Fruit fly (Drosophila melanogaster): ENCODE results near the gene lmgB.

Gene lmgB

dm6 chr2L:8534515-8535295 is 6.3 kb upstream of the lmgB start (continued):
- TF ChIP-seq caup (GFP tag; optimal IDR thresholded peaks at IDR 0.05; ENCODE audit: severe bottlenecking) = peak; percentile 67
- peak; percentile 58; the same call in 2 of the 4 replicates for TF ChIP-seq Dll (GFP tag; IDR thresholded peaks at IDR 0.05; ENCODE audit: partially characterized antibody)
- peak; percentile 73 for TF ChIP-seq MTF-1 (GFP tag; optimal IDR thresholded peaks at IDR 0.05; ENCODE audit: borderline replicate concordance)
- no peak; the same call in 2 of the 3 replicates for TF ChIP-seq zen2 (GFP tag; IDR thresholded peaks at IDR 0.05; ENCODE audit: partially characterized antibody)
- TF ChIP-seq Fer2 (tag; optimal IDR thresholded peaks at IDR 0.05) = peak; percentile 87
- peak; percentile 90 for TF ChIP-seq Oaz (GFP tag; IDR thresholded peaks at IDR 0.05)
- peak; percentile 35; the same call in 1 of the 3 replicates for TF ChIP-seq z (GFP tag; IDR thresholded peaks at IDR 0.05)
- TF ChIP-seq Awh (GFP tag; IDR thresholded peaks at IDR 0.05) = peak; percentile 94
- peak; percentile 90 for TF ChIP-seq CG18619 (GFP tag; optimal IDR thresholded peaks at IDR 0.05)
- peak; percentile 85 for TF ChIP-seq wek (GFP tag; optimal IDR thresholded peaks at IDR 0.05)
- peak; percentile 78 for TF ChIP-seq CG10959 (GFP tag; IDR thresholded peaks at IDR 0.05)
- peak; percentile 93 for TF ChIP-seq CG12299 (tag; optimal IDR thresholded peaks at IDR 0.05)
- TF ChIP-seq CG9215 (GFP tag; IDR thresholded peaks at IDR 0.05) = no peak
- peak; percentile 94 for TF ChIP-seq Spps (tag; optimal IDR thresholded peaks at IDR 0.05)
- peak; percentile 84 for TF ChIP-seq CG3838 (GFP tag; optimal IDR thresholded peaks at IDR 0.05)
- TF ChIP-seq CG6791 (GFP tag; IDR thresholded peaks at IDR 0.05; ENCODE audit: partially characterized antibody) = no peak; the same call in 2 of the 3 replicates
- peak; percentile 85 for TF ChIP-seq scrt (GFP tag; optimal IDR thresholded peaks at IDR 0.05)
- peak; percentile 95 for TF ChIP-seq CG10366 (GFP tag; IDR thresholded peaks at IDR 0.05)
- TF ChIP-seq Asciz (GFP tag; optimal IDR thresholded peaks at IDR 0.05) = peak; percentile 98
- peak; percentile 55 for TF ChIP-seq Ets97D (GFP tag; optimal IDR thresholded peaks at IDR 0.05)
- TF ChIP-seq CG13123 (GFP tag; optimal IDR thresholded peaks at IDR 0.05) = peak; percentile 87
- TF ChIP-seq emc (GFP tag; optimal IDR thresholded peaks at IDR 0.05) = peak; percentile 59
- peak; percentile 97 for TF ChIP-seq ATbp (GFP tag; optimal IDR thresholded peaks at IDR 0.05)
- TF ChIP-seq pfk (GFP tag; optimal IDR thresholded peaks at IDR 0.05) = peak; percentile 22
- TF ChIP-seq vfl (GFP tag; optimal IDR thresholded peaks at IDR 0.05) = peak; percentile 75
- peak; percentile 97 for TF ChIP-seq Drgx (GFP tag; IDR thresholded peaks at IDR 0.05)
- TF ChIP-seq Atf6 (GFP tag; IDR thresholded peaks at IDR 0.05) = peak; percentile 83
- peak; percentile 86 for TF ChIP-seq CG14014 (GFP tag; IDR thresholded peaks at IDR 0.05)
- peak; percentile 69 for TF ChIP-seq slou (GFP tag; optimal IDR thresholded peaks at IDR 0.05)
- peak; percentile 25; the same call in 1 of the 2 replicates for TF ChIP-seq rib (GFP tag; IDR thresholded peaks at IDR 0.05)
- peak; percentile 37 for TF ChIP-seq CG13894 (tag; optimal IDR thresholded peaks at IDR 0.05)
- TF ChIP-seq CG11560 (tag; IDR thresholded peaks at IDR 0.05) = peak; percentile 84
- TF ChIP-seq HmgD (GFP tag; optimal IDR thresholded peaks at IDR 0.05) = no peak
- TF ChIP-seq nmo (GFP tag; optimal IDR thresholded peaks at IDR 0.05) = peak; percentile 98
- TF ChIP-seq CG17612 (GFP tag; IDR thresholded peaks at IDR 0.05) = peak; percentile 71
- TF ChIP-seq Dp (GFP tag; optimal IDR thresholded peaks at IDR 0.05) = peak; percentile 5
- TF ChIP-seq CG17186 (GFP tag; optimal IDR thresholded peaks at IDR 0.05) = peak; percentile 94
- TF ChIP-seq E2f2 (GFP tag; IDR thresholded peaks at IDR 0.05) = peak; percentile 80
- peak; percentile 76 for TF ChIP-seq ftz-f1 (GFP tag; optimal IDR thresholded peaks at IDR 0.05)
- TF ChIP-seq Bgb (GFP tag; IDR thresholded peaks at IDR 0.05; ENCODE audit: partially characterized antibody) = peak; percentile 54
- peak; percentile 90 for TF ChIP-seq gce (GFP tag; IDR thresholded peaks at IDR 0.05)
- no peak for TF ChIP-seq CG1832 (GFP tag; optimal IDR thresholded peaks at IDR 0.05)
- no peak for TF ChIP-seq CG2129 (GFP tag; IDR thresholded peaks at IDR 0.05; ENCODE audit: partially characterized antibody)
- TF ChIP-seq sisA (GFP tag; IDR thresholded peaks at IDR 0.05) = peak; percentile 97
- peak; percentile 96 for TF ChIP-seq CG17829 (tag; optimal IDR thresholded peaks at IDR 0.05)
- no peak for TF ChIP-seq mld (GFP tag; IDR thresholded peaks at IDR 0.05; ENCODE audit: partially characterized antibody)
- peak; percentile 89 for TF ChIP-seq CG6813 (GFP tag; optimal IDR thresholded peaks at IDR 0.05)
- TF ChIP-seq CG4360 (GFP tag; IDR thresholded peaks at IDR 0.05) = peak; percentile 55; the same call in 1 of the 2 replicates
